Fruit fly (Drosophila melanogaster) whole organism, prepupa: ENCODE results near the gene CG6204.

Experiments used
- Blimp-1 ChIP-seq: fragments of 200-800 bp; sonication (Bioruptor generic); optimal IDR thresholded peaks from 3 replicates; lab custom pipeline; 2017; ENCODE audit warnings: missing biosample characterization, missing genetic modification characterization, mild to moderate bottlenecking, moderate library complexity, missing genetic modification reagents
- CG3032 ChIP-seq: fragments of 200-800 bp; optimal IDR thresholded peaks from 2 replicates; lab custom pipeline; 2019; ENCODE audit warnings: missing biosample characterization, mild to moderate bottlenecking, missing genetic modification characterization, moderate library complexity
- CG32006 ChIP-seq: fragments of 200-800 bp; sonication (Bioruptor generic); optimal IDR thresholded peaks from 3 replicates; lab custom pipeline; 2017; ENCODE audit warnings: missing biosample characterization, mild to moderate bottlenecking, missing genetic modification characterization
- CG34406 ChIP-seq: fragments of 200-800 bp; sonication (Bioruptor generic); optimal IDR thresholded peaks from 3 replicates; lab custom pipeline; 2016; ENCODE audit warnings: missing biosample characterization, missing genetic modification characterization
- CG4318 ChIP-seq: fragments of 200-800 bp; sonication (Bioruptor generic); optimal IDR thresholded peaks from 3 replicates; lab custom pipeline; 2017; ENCODE audit warnings: missing biosample characterization, mild to moderate bottlenecking, missing genetic modification characterization
- Gug ChIP-seq: fragments of 200-800 bp; sonication (Bioruptor generic); IDR thresholded peaks from 2 replicates; pipeline ENCODE4 v1.3.6; 2022; ENCODE audit warnings: missing biosample characterization, missing genetic modification characterization
- Hr38 ChIP-seq: sonication (Bioruptor generic); optimal IDR thresholded peaks from 2 replicates; lab custom pipeline; 2016; ENCODE audit warnings: missing biosample characterization, missing genetic modification characterization
- OdsH ChIP-seq: fragments of 200-800 bp; sonication (Bioruptor generic); optimal IDR thresholded peaks from 3 replicates; lab custom pipeline; 2016; ENCODE audit warnings: missing biosample characterization, missing genetic modification characterization
- eg ChIP-seq: fragments of 200-800 bp; sonication (Bioruptor generic); IDR thresholded peaks from 3 replicates; pipeline ENCODE4 v1.3.6; 2022; ENCODE audit warnings: missing biosample characterization, missing genetic modification characterization
- esn ChIP-seq: fragments of 200-800 bp; sonication (Bioruptor generic); optimal IDR thresholded peaks from 2 replicates; lab custom pipeline; 2016; ENCODE audit warnings: missing biosample characterization, mild to moderate bottlenecking, missing genetic modification characterization, moderate library complexity
- fd59A ChIP-seq: fragments of 200-800 bp; sonication (Bioruptor generic); optimal IDR thresholded peaks from 2 replicates; lab custom pipeline; 2017; ENCODE audit warnings: missing biosample characterization, mild to moderate bottlenecking, missing genetic modification characterization, missing genetic modification reagents
- net ChIP-seq: fragments of 200-800 bp; sonication (Bioruptor generic); optimal IDR thresholded peaks from 3 replicates; lab custom pipeline; 2016; ENCODE audit warnings: missing biosample characterization, missing genetic modification characterization

dm6 chr3R:24186188-24186587 lies 7.4 kb upstream of the CG6204 start, which contains the start of gene mora:
- TF ChIP-seq CG3032 (tag; lab: Kevin White, UChicago) (no peak), CG4318 (GFP tag; lab: Kevin White, UChicago) (no peak), eg (GFP tag; lab: Robert Waterston, UW) (no peak), net (GFP tag; lab: Kevin White, UChicago) (no peak), Gug (no peak), CG34406 (GFP tag; lab: Kevin White, UChicago) (no peak), Hr38 (GFP tag; lab: Kevin White, UChicago) (no peak), fd59A (GFP tag; lab: Kevin White, UChicago) (no peak), esn (GFP tag; lab: Kevin White, UChicago) (no peak), CG32006 (no peak), Blimp-1 (no peak), OdsH (GFP tag; lab: Kevin White, UChicago) (no peak)
